Worm (Caenorhabditis elegans) whole organism, L2 larva: ENCODE results near the gene ugt-59.

Source experiments
- C34F6.9 ChIP-seq: fragments of 150-350 bp; optimal IDR thresholded peaks from 2 replicates; lab custom pipeline; 2014; ENCODE audit warnings: missing biosample characterization, missing genetic modification characterization
- F13H6.1 ChIP-seq: sonication (generic microtip); optimal IDR thresholded peaks from 2 replicates; lab custom pipeline; 2016; ENCODE audit warnings: missing genetic modification characterization, missing compliant biosample characterization
- R02D3.7 ChIP-seq: fragments of 150-350 bp; optimal IDR thresholded peaks from 2 replicates; lab custom pipeline; 2014; ENCODE audit warnings: missing biosample characterization, missing genetic modification characterization
- Y55F3AM.14 ChIP-seq: fragments of 200-800 bp; sonication (Bioruptor generic); optimal IDR thresholded peaks from 2 replicates; lab custom pipeline; 2018; ENCODE audit warnings: mild to moderate bottlenecking, missing genetic modification characterization, missing compliant biosample characterization
- ZK546.5 ChIP-seq: sonication (generic microtip); optimal IDR thresholded peaks from 2 replicates; lab custom pipeline; 2017; ENCODE audit warnings: missing biosample characterization, missing genetic modification characterization
- alr-1 ChIP-seq: fragments of 150-350 bp; optimal IDR thresholded peaks from 2 replicates; lab custom pipeline; 2014; ENCODE audit warnings: missing biosample characterization, missing genetic modification characterization
- aly-2 ChIP-seq: fragments of 150-350 bp; optimal IDR thresholded peaks from 2 replicates; lab custom pipeline; 2014; ENCODE audit warnings: missing biosample characterization, missing genetic modification characterization
- ama-1 ChIP-seq: fragments of 150-350 bp; optimal IDR thresholded peaks from 2 replicates; lab custom pipeline; 2018; ENCODE audit warnings: inconsistent platforms
- blmp-1 ChIP-seq: sonication (generic microtip); optimal IDR thresholded peaks from 2 replicates; lab custom pipeline; 2017; ENCODE audit warnings: missing genetic modification characterization, mild to moderate bottlenecking, missing compliant biosample characterization, antibody characterized with exemption, moderate library complexity; ENCODE audit not compliant: insufficient read depth
- ceh-16 ChIP-seq: fragments of 150-350 bp; optimal IDR thresholded peaks from 2 replicates; lab custom pipeline; 2014; ENCODE audit warnings: missing biosample characterization, missing genetic modification characterization
- ceh-82 ChIP-seq: fragments of 150-350 bp; optimal IDR thresholded peaks from 2 replicates; lab custom pipeline; 2014; ENCODE audit warnings: missing biosample characterization, missing genetic modification characterization
- crh-2 ChIP-seq: sonication (generic microtip); optimal IDR thresholded peaks from 2 replicates; lab custom pipeline; 2017; ENCODE audit warnings: missing biosample characterization, missing genetic modification characterization
- dmd-4 ChIP-seq: sonication (generic microtip); optimal IDR thresholded peaks from 2 replicates; lab custom pipeline; 2017; ENCODE audit warnings: missing biosample characterization, missing genetic modification characterization
- egl-27 ChIP-seq: sonication (generic microtip); optimal IDR thresholded peaks from 3 replicates; lab custom pipeline; 2017; ENCODE audit warnings: missing biosample characterization, missing genetic modification reagents, missing genetic modification characterization
- elt-1 ChIP-seq: fragments of 150-350 bp; optimal IDR thresholded peaks from 2 replicates; lab custom pipeline; 2014; ENCODE audit warnings: missing biosample characterization, missing genetic modification characterization
- elt-3 ChIP-seq: sonication (generic microtip); optimal IDR thresholded peaks from 2 replicates; lab custom pipeline; 2017; ENCODE audit warnings: missing biosample characterization, missing genetic modification characterization
- fos-1 ChIP-seq: fragments of 150-350 bp; optimal IDR thresholded peaks from 2 replicates; lab custom pipeline; 2014; ENCODE audit warnings: missing biosample characterization, missing genetic modification characterization
- gmeb-1 ChIP-seq: fragments of 150-350 bp; optimal IDR thresholded peaks from 2 replicates; lab custom pipeline; 2014; ENCODE audit warnings: missing biosample characterization, missing genetic modification characterization
- lin-11 ChIP-seq: fragments of 150-350 bp; sonication (generic microtip); optimal IDR thresholded peaks from 2 replicates; lab custom pipeline; 2014; ENCODE audit warnings: missing biosample characterization, missing genetic modification characterization, inconsistent platforms, mixed read lengths
- lin-13 ChIP-seq: fragments of 150-350 bp; optimal IDR thresholded peaks from 2 replicates; lab custom pipeline; 2014; ENCODE audit warnings: missing biosample characterization, missing genetic modification reagents, missing genetic modification characterization
- lin-39 ChIP-seq: fragments of 150-350 bp; optimal IDR thresholded peaks from 2 replicates; lab custom pipeline; 2014; ENCODE audit warnings: missing biosample characterization, missing genetic modification reagents, missing genetic modification characterization
- lsy-2 ChIP-seq, 2 experiments: fragments of 150-350 bp in 1 of 2; sonication (generic microtip) in 1 of 2; optimal IDR thresholded peaks; 2 replicates each; lab custom pipeline; 2014 to 2017; ENCODE audit warnings: missing biosample characterization in 2 of 2, missing genetic modification characterization in 2 of 2
- mab-5 ChIP-seq: fragments of 150-350 bp; optimal IDR thresholded peaks from 2 replicates; lab custom pipeline; 2014; ENCODE audit warnings: missing biosample characterization, missing genetic modification characterization
- mbf-1 ChIP-seq: sonication (generic microtip); optimal IDR thresholded peaks from 2 replicates; lab custom pipeline; 2017; ENCODE audit warnings: missing biosample characterization, missing genetic modification characterization
- mdl-1 ChIP-seq, 2 experiments: fragments of 150-350 bp in 1 of 2; sonication (generic microtip) in 1 of 2; optimal IDR thresholded peaks; 2 replicates each; lab custom pipeline; 2017; ENCODE audit warnings: missing biosample characterization in 2 of 2, missing genetic modification characterization in 2 of 2
- nhr-10 ChIP-seq: sonication (generic microtip); optimal IDR thresholded peaks from 2 replicates; lab custom pipeline; 2017; ENCODE audit warnings: missing biosample characterization, missing genetic modification characterization
- nhr-11 ChIP-seq: fragments of 150-350 bp; optimal IDR thresholded peaks from 2 replicates; lab custom pipeline; 2014; ENCODE audit warnings: missing biosample characterization, missing genetic modification characterization
- nhr-12 ChIP-seq: fragments of 150-350 bp; optimal IDR thresholded peaks from 2 replicates; lab custom pipeline; 2014; ENCODE audit warnings: missing biosample characterization, missing genetic modification characterization
- nhr-129 ChIP-seq: fragments of 150-350 bp; optimal IDR thresholded peaks from 2 replicates; lab custom pipeline; 2014; ENCODE audit warnings: missing biosample characterization, missing genetic modification characterization
- nhr-21 ChIP-seq: fragments of 150-350 bp; optimal IDR thresholded peaks from 2 replicates; lab custom pipeline; 2014; ENCODE audit warnings: missing biosample characterization, missing genetic modification characterization
- nhr-23 ChIP-seq: fragments of 150-350 bp; optimal IDR thresholded peaks from 2 replicates; lab custom pipeline; 2014; ENCODE audit warnings: missing biosample characterization, missing genetic modification reagents, missing genetic modification characterization
- nhr-237 ChIP-seq: fragments of 150-350 bp; optimal IDR thresholded peaks from 2 replicates; lab custom pipeline; 2014; ENCODE audit warnings: missing biosample characterization, missing genetic modification characterization
- nhr-25 ChIP-seq: fragments of 150-350 bp; sonication (generic microtip); optimal IDR thresholded peaks from 3 replicates; lab custom pipeline; 2014; ENCODE audit warnings: missing biosample characterization, missing genetic modification characterization
- nhr-6 ChIP-seq: fragments of 150-350 bp; optimal IDR thresholded peaks from 2 replicates; lab custom pipeline; 2014; ENCODE audit warnings: missing biosample characterization, missing genetic modification characterization
- nhr-77 ChIP-seq: fragments of 150-350 bp; optimal IDR thresholded peaks from 2 replicates; lab custom pipeline; 2014; ENCODE audit warnings: missing biosample characterization, missing genetic modification characterization
- peb-1 ChIP-seq: fragments of 150-350 bp; optimal IDR thresholded peaks from 2 replicates; lab custom pipeline; 2014; ENCODE audit warnings: missing biosample characterization, missing genetic modification characterization
- sem-4 ChIP-seq: fragments of 150-350 bp; optimal IDR thresholded peaks from 2 replicates; lab custom pipeline; 2014; ENCODE audit warnings: missing biosample characterization, missing genetic modification reagents, missing genetic modification characterization
- skn-1 ChIP-seq: sonication (generic microtip); optimal IDR thresholded peaks from 2 replicates; lab custom pipeline; 2017; ENCODE audit warnings: missing biosample characterization, missing genetic modification characterization
- sma-3 ChIP-seq: sonication (generic microtip); optimal IDR thresholded peaks from 2 replicates; lab custom pipeline; 2016; ENCODE audit warnings: missing genetic modification reagents, missing genetic modification characterization, missing compliant biosample characterization
- sma-9 ChIP-seq, 2 experiments: fragments of 150-350 bp in 1 of 2; sonication (generic microtip) in 1 of 2; optimal IDR thresholded peaks; 2 replicates each; lab custom pipeline; 2014 to 2016; ENCODE audit warnings: missing genetic modification characterization in 2 of 2, mild to moderate bottlenecking in 1 of 2, missing biosample characterization in 1 of 2, missing compliant biosample characterization in 1 of 2, missing genetic modification reagents in 1 of 2, moderate library complexity in 1 of 2
- snpc-4 ChIP-seq: fragments of 150-350 bp; optimal IDR thresholded peaks from 2 replicates; lab custom pipeline; 2014; ENCODE audit warnings: missing biosample characterization, missing genetic modification characterization
- unc-39 ChIP-seq: fragments of 150-350 bp; optimal IDR thresholded peaks from 2 replicates; lab custom pipeline; 2014; ENCODE audit warnings: missing biosample characterization, missing genetic modification characterization
- unc-55 ChIP-seq: fragments of 150-350 bp; sonication (generic microtip); optimal IDR thresholded peaks from 3 replicates; lab custom pipeline; 2014; ENCODE audit warnings: missing biosample characterization, missing genetic modification reagents, missing genetic modification characterization
- unc-62 ChIP-seq: fragments of 150-350 bp; optimal IDR thresholded peaks from 2 replicates; lab custom pipeline; 2014; ENCODE audit warnings: missing biosample characterization, missing genetic modification reagents, missing genetic modification characterization
- zag-1 ChIP-seq: fragments of 150-350 bp; optimal IDR thresholded peaks from 2 replicates; lab custom pipeline; 2014; ENCODE audit warnings: missing biosample characterization, missing genetic modification characterization
- ztf-1 ChIP-seq: fragments of 200-800 bp; sonication (Bioruptor generic); conservative IDR thresholded peaks from 2 replicates; pipeline ENCODE4 v1.3.6; 2022; ENCODE audit warnings: missing genetic modification characterization, missing compliant biosample characterization
- ztf-11 ChIP-seq: sonication (generic microtip); optimal IDR thresholded peaks from 2 replicates; lab custom pipeline; 2017; ENCODE audit warnings: missing biosample characterization, missing genetic modification characterization
- ztf-4 ChIP-seq: fragments of 150-350 bp; optimal IDR thresholded peaks from 2 replicates; lab custom pipeline; 2014; ENCODE audit warnings: missing biosample characterization, missing genetic modification characterization

The ugt-59 gene

ce11 chrIV:10342361-10342706 is 18.1 kb upstream of the ugt-59 start:
- TF ChIP-seq blmp-1 (tag; lab: Kevin White, UChicago) (peak; percentile 100), Y55F3AM.14 (GFP tag; lab: Kevin White, UChicago) (no peak), ztf-11 (tag; lab: Kevin White, UChicago) (no peak), sem-4 (tag; lab: Kevin White, UChicago) (no peak), nhr-77 (tag; lab: Kevin White, UChicago) (no peak), unc-39 (tag; lab: Kevin White, UChicago) (no peak), lsy-2 (tag; optimal IDR thresholded peaks at IDR 0.05; lab: Kevin White, UChicago) (peak in 1 of 2 experiments; percentile 52), fos-1 (tag; lab: Kevin White, UChicago) (peak; percentile 95), ceh-82 (tag; lab: Kevin White, UChicago) (no peak), ztf-4 (tag; lab: Kevin White, UChicago) (peak; percentile 77), mbf-1 (tag; lab: Kevin White, UChicago) (no peak), nhr-10 (no peak), skn-1 (tag; lab: Kevin White, UChicago) (peak; percentile 65), sma-9 (GFP tag; optimal IDR thresholded peaks at IDR 0.05; lab: Kevin White, UChicago) (peak; percentile 86), sma-9 (tag; optimal IDR thresholded peaks at IDR 0.05; lab: Kevin White, UChicago) (no peak), R02D3.7 (no peak), ztf-1 (GFP tag; lab: Robert Waterston, UW) (no peak), nhr-12 (tag; lab: Kevin White, UChicago) (no peak), lin-13 (GFP tag; lab: Kevin White, UChicago) (no peak), dmd-4 (tag; lab: Kevin White, UChicago) (no peak), F13H6.1 (tag; lab: Kevin White, UChicago) (peak; percentile 74), mab-5 (peak; percentile 84), egl-27 (tag; lab: Kevin White, UChicago) (peak; percentile 48), ama-1 (no peak), alr-1 (tag; lab: Kevin White, UChicago) (no peak), lin-11 (tag; lab: Kevin White, UChicago) (no peak), peb-1 (tag; lab: Kevin White, UChicago) (no peak), mdl-1 (tag; optimal IDR thresholded peaks at IDR 0.05; lab: Kevin White, UChicago) (peak in 1 of 2 experiments; percentile 15), aly-2 (tag; lab: Kevin White, UChicago) (no peak), C34F6.9 (tag; lab: Kevin White, UChicago) (no peak), sma-3 (GFP tag; lab: Kevin White, UChicago) (peak; percentile 79), nhr-129 (tag; lab: Kevin White, UChicago) (peak; percentile 37), elt-3 (tag; lab: Kevin White, UChicago) (no peak), ceh-16 (tag; lab: Kevin White, UChicago) (no peak), nhr-23 (tag; lab: Kevin White, UChicago) (no peak), ZK546.5 (no peak), lin-39 (no peak), nhr-237 (tag; lab: Kevin White, UChicago) (no peak), gmeb-1 (peak; percentile 46), crh-2 (tag; lab: Kevin White, UChicago) (peak; percentile 93), zag-1 (tag; lab: Kevin White, UChicago) (no peak), nhr-6 (tag; lab: Kevin White, UChicago) (no peak), snpc-4 (tag; lab: Kevin White, UChicago) (peak; percentile 1), unc-55 (peak; percentile 87), elt-1 (tag; lab: Kevin White, UChicago) (no peak), unc-62 (peak; percentile 15), nhr-21 (tag; lab: Kevin White, UChicago) (peak; percentile 84), nhr-25 (tag; lab: Kevin White, UChicago) (peak; percentile 44), nhr-11 (tag; lab: Kevin White, UChicago) (no peak)
